Fruit fly (Drosophila melanogaster) whole organism, embryonic: ENCODE measurements around the gene Acp65Aa.
A peak's percentile ranks its signal among the peaks of the same experiment; 100 is the strongest.

Source experiments
- Abd-B ChIP-seq: fragments of 200-800 bp; sonication (Bioruptor generic); optimal IDR thresholded peaks from 2 replicates; lab custom pipeline; 2018; ENCODE audit warnings: missing biosample characterization, mild to moderate bottlenecking, missing genetic modification characterization, moderate library complexity
- BtbVII ChIP-seq: fragments of 200-800 bp; sonication (Bioruptor generic); optimal IDR thresholded peaks from 3 replicates; lab custom pipeline; 2017; ENCODE audit warnings: missing biosample characterization, mild to moderate bottlenecking, missing genetic modification characterization
- CG1024 ChIP-seq: fragments of 200-800 bp; sonication (Bioruptor generic); IDR thresholded peaks from 2 replicates; pipeline ENCODE4 v1.3.6; 2022; ENCODE audit warnings: missing biosample characterization, missing genetic modification characterization
- CG10267 ChIP-seq: fragments of 200-800 bp; sonication (Bioruptor generic); optimal IDR thresholded peaks from 2 replicates; lab custom pipeline; 2018; ENCODE audit warnings: missing biosample characterization, mild to moderate bottlenecking, missing genetic modification characterization, moderate library complexity
- CG10462 ChIP-seq: fragments of 200-800 bp; sonication (Bioruptor generic); optimal IDR thresholded peaks from 2 replicates; lab custom pipeline; 2016; ENCODE audit warnings: missing biosample characterization, missing genetic modification characterization
- CG10565 ChIP-seq: fragments of 200-800 bp; sonication (Bioruptor generic); optimal IDR thresholded peaks from 3 replicates; lab custom pipeline; 2016; ENCODE audit warnings: missing biosample characterization, mild to moderate bottlenecking, missing genetic modification characterization
- CG10959 ChIP-seq: fragments of 200-800 bp; sonication (Bioruptor generic); IDR thresholded peaks from 2 replicates; pipeline ENCODE4 v1.3.6; 2022; ENCODE audit warnings: missing biosample characterization, missing genetic modification characterization
- CG10979 ChIP-seq: fragments of 200-800 bp; sonication (Bioruptor generic); optimal IDR thresholded peaks from 2 replicates; lab custom pipeline; 2018; ENCODE audit warnings: missing biosample characterization, mild to moderate bottlenecking, missing genetic modification characterization, moderate library complexity
- CG11398 ChIP-seq: fragments of 200-800 bp; sonication (Bioruptor generic); optimal IDR thresholded peaks from 2 replicates; lab custom pipeline; 2016; ENCODE audit warnings: missing biosample characterization, missing genetic modification characterization
- CG11723 ChIP-seq: fragments of 200-800 bp; sonication (Bioruptor generic); optimal IDR thresholded peaks from 2 replicates; lab custom pipeline; 2017; ENCODE audit warnings: missing biosample characterization, mild to moderate bottlenecking, missing genetic modification characterization
- CG12219 ChIP-seq: fragments of 200-800 bp; sonication (Bioruptor generic); optimal IDR thresholded peaks from 3 replicates; lab custom pipeline; 2018; ENCODE audit warnings: missing biosample characterization, mild to moderate bottlenecking, missing genetic modification characterization
- CG15073 ChIP-seq: fragments of 200-800 bp; sonication (Bioruptor generic); optimal IDR thresholded peaks from 2 replicates; lab custom pipeline; 2016; ENCODE audit warnings: missing biosample characterization, missing genetic modification characterization
- CG15479 ChIP-seq: fragments of 200-800 bp; sonication (Bioruptor generic); optimal IDR thresholded peaks from 3 replicates; lab custom pipeline; 2019; ENCODE audit warnings: missing biosample characterization, mild to moderate bottlenecking, missing genetic modification characterization, moderate library complexity
- CG17568 ChIP-seq: fragments of 200-800 bp; sonication (Bioruptor generic); optimal IDR thresholded peaks from 2 replicates; lab custom pipeline; 2018; ENCODE audit warnings: missing biosample characterization, mild to moderate bottlenecking, missing genetic modification characterization, moderate library complexity
- CG18262 ChIP-seq: fragments of 200-800 bp; optimal IDR thresholded peaks from 3 replicates; lab custom pipeline; 2019; ENCODE audit warnings: missing biosample characterization, mild to moderate bottlenecking, missing genetic modification characterization, moderate library complexity
- CG18476 ChIP-seq: fragments of 200-800 bp; sonication (Bioruptor generic); optimal IDR thresholded peaks from 2 replicates; lab custom pipeline; 2016; ENCODE audit warnings: missing biosample characterization, mild to moderate bottlenecking, missing genetic modification characterization
- CG2116 ChIP-seq: fragments of 200-800 bp; sonication (Bioruptor generic); optimal IDR thresholded peaks from 3 replicates; lab custom pipeline; 2018; ENCODE audit warnings: missing biosample characterization, mild to moderate bottlenecking, missing genetic modification characterization
- CG5245 ChIP-seq: fragments of 200-800 bp; sonication (Bioruptor generic); optimal IDR thresholded peaks from 3 replicates; lab custom pipeline; 2016; ENCODE audit warnings: missing biosample characterization, missing genetic modification characterization
- CG6791 ChIP-seq: fragments of 200-800 bp; sonication (Bioruptor generic); IDR thresholded peaks from 3 replicates; pipeline ENCODE4 v1.3.6; 2022; ENCODE audit warnings: missing biosample characterization, missing genetic modification characterization; ENCODE audit not compliant: partially characterized antibody
- CG6813 ChIP-seq: fragments of 200-800 bp; sonication (Bioruptor generic); optimal IDR thresholded peaks from 2 replicates; lab custom pipeline; 2017; ENCODE audit warnings: missing biosample characterization, missing genetic modification characterization, mild to moderate bottlenecking, moderate library complexity, missing genetic modification reagents
- CG7556 ChIP-seq: fragments of 200-800 bp; sonication (Bioruptor generic); optimal IDR thresholded peaks from 2 replicates; lab custom pipeline; 2017; ENCODE audit warnings: missing biosample characterization, mild to moderate bottlenecking, missing genetic modification characterization
- CG8924 ChIP-seq: fragments of 200-800 bp; optimal IDR thresholded peaks from 3 replicates; lab custom pipeline; 2019; ENCODE audit warnings: missing biosample characterization, mild to moderate bottlenecking, missing genetic modification characterization, moderate library complexity
- Hr3 ChIP-seq: fragments of 200-800 bp; sonication (Bioruptor generic); optimal IDR thresholded peaks from 3 replicates; lab custom pipeline; 2016; ENCODE audit warnings: missing biosample characterization, missing genetic modification characterization
- Hsf ChIP-seq: fragments of 200-800 bp; sonication (Bioruptor generic); optimal IDR thresholded peaks from 3 replicates; lab custom pipeline; 2016; ENCODE audit warnings: missing biosample characterization, missing genetic modification characterization
- Kr ChIP-seq: fragments of 200-800 bp; sonication (Bioruptor generic); optimal IDR thresholded peaks from 2 replicates; lab custom pipeline; 2017; ENCODE audit warnings: missing biosample characterization, mild to moderate bottlenecking, missing genetic modification characterization
- Lhr ChIP-seq: fragments of 200-800 bp; sonication (Bioruptor generic); optimal IDR thresholded peaks from 3 replicates; lab custom pipeline; 2017; ENCODE audit warnings: mild to moderate bottlenecking, missing biosample characterization, missing genetic modification reagents, missing genetic modification characterization
- MTF-1 ChIP-seq: fragments of 200-800 bp; sonication (Bioruptor generic); optimal IDR thresholded peaks from 2 replicates; lab custom pipeline; 2018; ENCODE audit warnings: missing biosample characterization, mild to moderate bottlenecking, missing genetic modification characterization, borderline replicate concordance
- Mes4 ChIP-seq: fragments of 200-800 bp; sonication (Bioruptor generic); optimal IDR thresholded peaks from 2 replicates; lab custom pipeline; 2016; ENCODE audit warnings: missing biosample characterization, missing genetic modification characterization
- Myb ChIP-seq: fragments of 200-800 bp; sonication (Bioruptor generic); optimal IDR thresholded peaks from 2 replicates; lab custom pipeline; 2016; ENCODE audit warnings: missing biosample characterization, missing genetic modification characterization
- Pdp1 ChIP-seq, 2 experiments: fragments of 200-800 bp; sonication (Bioruptor generic); optimal IDR thresholded peaks; 3 replicates each; lab custom pipeline; 2016; ENCODE audit warnings: missing biosample characterization in 2 of 2, missing genetic modification characterization in 2 of 2, mild to moderate bottlenecking in 1 of 2, moderate library complexity in 1 of 2
- Rx ChIP-seq: fragments of 200-800 bp; sonication (Bioruptor generic); IDR thresholded peaks from 2 replicates; pipeline ENCODE4 v1.3.6; 2022; ENCODE audit warnings: missing biosample characterization, missing genetic modification characterization
- Ssrp ChIP-seq: fragments of 200-800 bp; sonication (Bioruptor generic); optimal IDR thresholded peaks from 2 replicates; lab custom pipeline; 2018; ENCODE audit warnings: missing biosample characterization, mild to moderate bottlenecking, missing genetic modification characterization, moderate library complexity
- ac ChIP-seq: fragments of 200-800 bp; sonication (Bioruptor generic); optimal IDR thresholded peaks from 3 replicates; lab custom pipeline; 2017; ENCODE audit warnings: missing biosample characterization, mild to moderate bottlenecking, missing genetic modification characterization
- btn ChIP-seq: fragments of 200-800 bp; sonication (Bioruptor generic); optimal IDR thresholded peaks from 2 replicates; lab custom pipeline; 2016; ENCODE audit warnings: missing biosample characterization, missing genetic modification characterization
- cg ChIP-seq: fragments of 200-800 bp; sonication (Bioruptor generic); optimal IDR thresholded peaks from 3 replicates; lab custom pipeline; 2019; ENCODE audit warnings: missing biosample characterization, mild to moderate bottlenecking, missing genetic modification characterization, moderate library complexity
- chinmo ChIP-seq: fragments of 200-800 bp; sonication (Bioruptor generic); IDR thresholded peaks from 4 replicates; pipeline ENCODE4 v1.3.6; 2022; ENCODE audit warnings: missing biosample characterization, missing genetic modification characterization; ENCODE audit not compliant: partially characterized antibody
- corto ChIP-seq: fragments of 200-800 bp; sonication (Bioruptor generic); optimal IDR thresholded peaks from 2 replicates; lab custom pipeline; 2016; ENCODE audit warnings: missing biosample characterization, mild to moderate bottlenecking, missing genetic modification characterization, moderate library complexity
- crc ChIP-seq: fragments of 200-800 bp; sonication (Bioruptor generic); optimal IDR thresholded peaks from 2 replicates; lab custom pipeline; 2016; ENCODE audit warnings: missing biosample characterization, missing genetic modification characterization
- dimm ChIP-seq: fragments of 200-800 bp; sonication (Bioruptor generic); IDR thresholded peaks from 2 replicates; pipeline ENCODE4 v1.3.6; 2022; ENCODE audit warnings: missing biosample characterization, missing genetic modification characterization
- dm ChIP-seq: fragments of 200-800 bp; sonication (Bioruptor generic); optimal IDR thresholded peaks from 3 replicates; lab custom pipeline; 2016; ENCODE audit warnings: missing biosample characterization, missing genetic modification characterization
- gsb ChIP-seq: fragments of 200-800 bp; sonication (Bioruptor generic); IDR thresholded peaks from 2 replicates; pipeline ENCODE4 v1.3.6; 2022; ENCODE audit warnings: missing biosample characterization, missing genetic modification characterization
- h ChIP-seq: fragments of >200 bp; optimal IDR thresholded peaks from 2 replicates; lab custom pipeline; 2017
- nmo ChIP-seq: fragments of 200-800 bp; sonication (Bioruptor generic); optimal IDR thresholded peaks from 2 replicates; lab custom pipeline; 2018; ENCODE audit warnings: missing biosample characterization, mild to moderate bottlenecking, missing genetic modification characterization, moderate library complexity
- sens-2 ChIP-seq: fragments of 200-800 bp; sonication (Bioruptor generic); IDR thresholded peaks from 2 replicates; pipeline ENCODE4 v1.3.6; 2022; ENCODE audit warnings: missing biosample characterization, missing genetic modification characterization
- stc ChIP-seq: fragments of 200-800 bp; sonication (Bioruptor generic); IDR thresholded peaks from 2 replicates; pipeline ENCODE4 v1.3.6; 2022; ENCODE audit warnings: missing biosample characterization, missing genetic modification characterization
- stwl ChIP-seq: fragments of 200-800 bp; sonication (Bioruptor generic); optimal IDR thresholded peaks from 3 replicates; lab custom pipeline; 2018; ENCODE audit warnings: missing biosample characterization, mild to moderate bottlenecking, missing genetic modification characterization, moderate library complexity
- toy ChIP-seq: fragments of 200-800 bp; sonication (Bioruptor generic); IDR thresholded peaks from 2 replicates; pipeline ENCODE4 v1.3.6; 2022; ENCODE audit warnings: missing biosample characterization, missing genetic modification characterization
- ttk ChIP-seq: fragments of 200-800 bp; sonication (Bioruptor generic); IDR thresholded peaks from 2 replicates; pipeline ENCODE4 v2.1.2; 2022; ENCODE audit warnings: missing biosample characterization, missing genetic modification characterization
- vnd ChIP-seq: fragments of 200-800 bp; sonication (Bioruptor generic); IDR thresholded peaks from 3 replicates; pipeline ENCODE4 v1.3.6; 2022; ENCODE audit warnings: missing biosample characterization, missing genetic modification characterization; ENCODE audit not compliant: partially characterized antibody
- zen2 ChIP-seq: fragments of 200-800 bp; sonication (Bioruptor generic); IDR thresholded peaks from 3 replicates; pipeline ENCODE4 v1.3.6; 2022; ENCODE audit warnings: missing biosample characterization, missing genetic modification characterization; ENCODE audit not compliant: partially characterized antibody

The Acp65Aa gene

DNA sequence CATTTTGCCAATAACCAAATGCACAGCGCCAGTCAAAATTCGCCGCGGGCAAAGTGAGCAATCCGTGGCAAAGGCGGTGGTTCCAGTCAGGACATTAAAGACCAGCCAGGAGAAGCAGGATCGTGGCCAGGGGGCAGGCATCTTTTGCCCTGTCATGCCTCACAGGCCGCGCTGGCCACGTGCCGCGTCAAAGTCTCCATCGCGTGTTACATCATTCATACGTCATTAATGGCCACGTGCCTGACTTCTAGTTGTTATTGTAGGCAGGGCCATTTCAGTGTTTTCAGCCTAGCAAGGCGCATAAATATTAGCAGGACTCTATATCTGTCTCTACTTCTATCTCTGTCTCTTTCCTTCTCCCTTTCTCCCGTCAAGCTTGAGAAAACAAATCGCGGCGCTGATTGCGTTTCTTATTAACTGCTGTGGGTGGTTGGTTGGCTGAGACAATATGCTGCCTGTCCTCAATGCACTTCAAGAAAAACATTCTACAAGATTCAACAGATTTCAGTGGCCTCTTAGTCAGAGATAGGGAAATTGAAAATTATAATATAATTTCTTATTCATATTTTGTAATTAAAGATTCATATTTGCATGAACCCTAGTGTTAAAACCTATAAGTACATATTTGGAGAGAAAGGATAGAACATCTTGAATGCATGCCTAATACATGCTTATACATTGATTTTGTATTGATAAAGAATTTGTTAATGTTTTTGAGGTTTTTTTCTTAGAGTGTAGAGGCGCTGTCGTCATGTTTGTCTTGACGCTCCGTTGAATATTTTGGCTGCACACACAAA lies 44.1 kb downstream of the Acp65Aa start (continued):
- TF ChIP-seq cg (GFP tag; lab: Kevin White, UChicago) (no peak), stc (no peak), CG5245 (GFP tag; lab: Kevin White, UChicago) (no peak), CG17568 (GFP tag; lab: Kevin White, UChicago) (no peak), Ssrp (peak; percentile 34), CG2116 (GFP tag; lab: Kevin White, UChicago) (no peak), CG10462 (no peak), Kr (GFP tag; lab: Kevin White, UChicago) (no peak), Lhr (no peak), gsb (GFP tag; lab: Robert Waterston, UW) (no peak), CG6791 (GFP tag; lab: Robert Waterston, UW) (no peak), CG10979 (tag; lab: Kevin White, UChicago) (peak; percentile 54), CG18476 (GFP tag; lab: Kevin White, UChicago) (no peak), CG15073 (GFP tag; lab: Kevin White, UChicago) (no peak), crc (GFP tag; lab: Kevin White, UChicago) (no peak), BtbVII (GFP tag; lab: Kevin White, UChicago) (no peak), corto (GFP tag; lab: Kevin White, UChicago) (no peak), CG15479 (GFP tag; lab: Kevin White, UChicago) (no peak), vnd (GFP tag; lab: Robert Waterston, UW) (no peak), CG8924 (tag; lab: Kevin White, UChicago) (peak; percentile 9), zen2 (GFP tag; lab: Robert Waterston, UW) (no peak), CG1024 (GFP tag; lab: Robert Waterston, UW) (no peak), dm (no peak), CG18262 (tag; lab: Kevin White, UChicago) (peak; percentile 57), Mes4 (GFP tag; lab: Kevin White, UChicago) (no peak), MTF-1 (GFP tag; lab: Kevin White, UChicago) (no peak), toy (no peak), CG11723 (GFP tag; lab: Kevin White, UChicago) (no peak), Hsf (GFP tag; lab: Kevin White, UChicago) (no peak), h (no peak), CG11398 (GFP tag; lab: Kevin White, UChicago) (no peak), Rx (no peak), CG12219 (GFP tag; lab: Kevin White, UChicago) (no peak), CG10267 (tag; lab: Kevin White, UChicago) (peak; percentile 21), CG10565 (GFP tag; lab: Kevin White, UChicago) (no peak), Hr3 (GFP tag; lab: Kevin White, UChicago) (no peak), dimm (GFP tag; lab: Robert Waterston, UW) (no peak), sens-2 (GFP tag; lab: Robert Waterston, UW) (0 out of 2 replicates have a peak, but pooled peaks have one; percentile 12), CG10959 (GFP tag; lab: Robert Waterston, UW) (no peak), btn (GFP tag; lab: Kevin White, UChicago) (no peak), nmo (peak; percentile 23), ttk (no peak), CG7556 (GFP tag; lab: Kevin White, UChicago) (no peak), ac (GFP tag; lab: Kevin White, UChicago) (no peak), Pdp1 (GFP tag; optimal IDR thresholded peaks at IDR 0.05; lab: Kevin White, UChicago) (no peak), Abd-B (GFP tag; lab: Kevin White, UChicago) (no peak), CG6813 (no peak), stwl (tag; lab: Kevin White, UChicago) (no peak), chinmo (GFP tag; lab: Robert Waterston, UW) (no peak), Myb (GFP tag; lab: Kevin White, UChicago) (no peak)
